Fruit fly (Drosophila melanogaster) whole organism, embryonic: Measurements from ENCODE around the gene CG31798.

Source experiments
- CG10209 ChIP-seq: fragments of 200-800 bp; sonication (Bioruptor generic); optimal IDR thresholded peaks from 3 replicates; lab custom pipeline; 2017; ENCODE audit warnings: missing biosample characterization, mild to moderate bottlenecking, missing genetic modification characterization, missing genetic modification reagents
- CG10267 ChIP-seq: fragments of 200-800 bp; sonication (Bioruptor generic); optimal IDR thresholded peaks from 2 replicates; lab custom pipeline; 2018; ENCODE audit warnings: missing biosample characterization, mild to moderate bottlenecking, missing genetic modification characterization, moderate library complexity
- CG10979 ChIP-seq: fragments of 200-800 bp; sonication (Bioruptor generic); optimal IDR thresholded peaks from 2 replicates; lab custom pipeline; 2018; ENCODE audit warnings: missing biosample characterization, mild to moderate bottlenecking, missing genetic modification characterization, moderate library complexity
- CG11093 ChIP-seq: fragments of 200-800 bp; sonication (Bioruptor generic); IDR thresholded peaks from 3 replicates; pipeline ENCODE4 v1.3.6; 2022; ENCODE audit warnings: missing biosample characterization, missing genetic modification characterization
- CG12236 ChIP-seq: fragments of 200-800 bp; sonication (Bioruptor generic); optimal IDR thresholded peaks from 2 replicates; lab custom pipeline; 2016; ENCODE audit warnings: missing biosample characterization, missing genetic modification characterization
- CG12391 ChIP-seq: fragments of 200-800 bp; sonication (Bioruptor generic); optimal IDR thresholded peaks from 3 replicates; lab custom pipeline; 2018; ENCODE audit warnings: missing biosample characterization, mild to moderate bottlenecking, missing genetic modification characterization, moderate library complexity
- CG12659 ChIP-seq: fragments of 200-800 bp; sonication (Bioruptor generic); optimal IDR thresholded peaks from 3 replicates; lab custom pipeline; 2017; ENCODE audit warnings: mild to moderate bottlenecking, missing biosample characterization, missing genetic modification reagents, missing genetic modification characterization
- CG13775 ChIP-seq: fragments of 200-800 bp; sonication (Bioruptor generic); optimal IDR thresholded peaks from 3 replicates; lab custom pipeline; 2017; ENCODE audit warnings: missing biosample characterization, mild to moderate bottlenecking, missing genetic modification characterization
- CG14667 ChIP-seq: fragments of 200-800 bp; sonication (Bioruptor generic); IDR thresholded peaks from 2 replicates; pipeline ENCODE4 v1.3.6; 2022; ENCODE audit warnings: missing biosample characterization, missing genetic modification characterization
- CG14860 ChIP-seq: fragments of 200-800 bp; sonication (Bioruptor generic); IDR thresholded peaks from 3 replicates; pipeline ENCODE4 v1.3.6; 2022; ENCODE audit warnings: missing biosample characterization, missing genetic modification characterization; ENCODE audit not compliant: partially characterized antibody
- CG15269 ChIP-seq: fragments of 200-800 bp; sonication (Bioruptor generic); optimal IDR thresholded peaks from 2 replicates; lab custom pipeline; 2018; ENCODE audit warnings: missing biosample characterization, mild to moderate bottlenecking, missing genetic modification characterization, moderate library complexity
- CG1603 ChIP-seq: fragments of 200-800 bp; sonication (Bioruptor generic); optimal IDR thresholded peaks from 2 replicates; lab custom pipeline; 2019; ENCODE audit warnings: missing biosample characterization, mild to moderate bottlenecking, missing genetic modification characterization, moderate library complexity
- CG16779 ChIP-seq: fragments of 200-800 bp; sonication (Bioruptor generic); IDR thresholded peaks from 2 replicates; pipeline ENCODE4 v1.3.6; 2022; ENCODE audit warnings: missing biosample characterization, missing genetic modification characterization
- CG16863 ChIP-seq: fragments of 200-800 bp; sonication (Bioruptor generic); optimal IDR thresholded peaks from 3 replicates; lab custom pipeline; 2016; ENCODE audit warnings: missing biosample characterization, missing genetic modification characterization
- CG17568 ChIP-seq: fragments of 200-800 bp; sonication (Bioruptor generic); optimal IDR thresholded peaks from 2 replicates; lab custom pipeline; 2018; ENCODE audit warnings: missing biosample characterization, mild to moderate bottlenecking, missing genetic modification characterization, moderate library complexity
- CG2116 ChIP-seq: fragments of 200-800 bp; sonication (Bioruptor generic); optimal IDR thresholded peaks from 3 replicates; lab custom pipeline; 2018; ENCODE audit warnings: missing biosample characterization, mild to moderate bottlenecking, missing genetic modification characterization
- CG31365 ChIP-seq: fragments of 200-800 bp; sonication (Bioruptor generic); optimal IDR thresholded peaks from 2 replicates; lab custom pipeline; 2018; ENCODE audit warnings: missing biosample characterization, mild to moderate bottlenecking, missing genetic modification characterization
- CG32767 ChIP-seq: fragments of 200-800 bp; sonication (Bioruptor generic); IDR thresholded peaks from 2 replicates; pipeline ENCODE4 v1.3.6; 2022; ENCODE audit warnings: missing biosample characterization, missing genetic modification characterization
- CG34224 ChIP-seq: fragments of 200-800 bp; sonication (Bioruptor generic); IDR thresholded peaks from 3 replicates; pipeline ENCODE4 v1.3.6; 2022; ENCODE audit warnings: missing biosample characterization, missing genetic modification characterization; ENCODE audit not compliant: partially characterized antibody
- CG6791 ChIP-seq: fragments of 200-800 bp; sonication (Bioruptor generic); IDR thresholded peaks from 3 replicates; pipeline ENCODE4 v1.3.6; 2022; ENCODE audit warnings: missing biosample characterization, missing genetic modification characterization; ENCODE audit not compliant: partially characterized antibody
- CG7556 ChIP-seq: fragments of 200-800 bp; sonication (Bioruptor generic); optimal IDR thresholded peaks from 2 replicates; lab custom pipeline; 2017; ENCODE audit warnings: missing biosample characterization, mild to moderate bottlenecking, missing genetic modification characterization
- CG9727 ChIP-seq: fragments of 200-800 bp; sonication (Bioruptor generic); optimal IDR thresholded peaks from 3 replicates; lab custom pipeline; 2017; ENCODE audit warnings: missing biosample characterization, mild to moderate bottlenecking, missing genetic modification characterization
- CG9797 ChIP-seq: fragments of 200-800 bp; sonication (Bioruptor generic); optimal IDR thresholded peaks from 3 replicates; lab custom pipeline; 2018; ENCODE audit warnings: missing biosample characterization, mild to moderate bottlenecking, missing genetic modification characterization
- CG9932 ChIP-seq: fragments of 200-800 bp; sonication (Bioruptor generic); IDR thresholded peaks from 2 replicates; pipeline ENCODE4 v1.3.6; 2022; ENCODE audit warnings: missing biosample characterization, missing genetic modification characterization
- CrebB ChIP-seq: fragments of 200-800 bp; sonication (Bioruptor generic); optimal IDR thresholded peaks from 3 replicates; lab custom pipeline; 2018; ENCODE audit warnings: missing biosample characterization, mild to moderate bottlenecking, missing genetic modification characterization
- Dbx ChIP-seq: fragments of 200-800 bp; sonication (Bioruptor generic); IDR thresholded peaks from 3 replicates; pipeline ENCODE4 v1.3.6; 2022; ENCODE audit warnings: missing biosample characterization, missing genetic modification characterization
- Deaf1 ChIP-seq: fragments of 200-800 bp; optimal IDR thresholded peaks from 3 replicates; lab custom pipeline; 2019; ENCODE audit warnings: missing biosample characterization, mild to moderate bottlenecking, missing genetic modification characterization, moderate library complexity
- Doc3 ChIP-seq: fragments of 200-800 bp; sonication (Bioruptor generic); IDR thresholded peaks from 3 replicates; pipeline ENCODE4 v1.3.6; 2022; ENCODE audit warnings: missing biosample characterization, missing genetic modification characterization; ENCODE audit not compliant: partially characterized antibody
- Gsc ChIP-seq: fragments of 200-800 bp; sonication (Bioruptor generic); IDR thresholded peaks from 2 replicates; pipeline ENCODE4 v1.3.6; 2022; ENCODE audit warnings: missing biosample characterization, missing genetic modification characterization
- Jarid2 ChIP-seq: fragments of 200-800 bp; sonication (Bioruptor generic); optimal IDR thresholded peaks from 3 replicates; lab custom pipeline; 2017; ENCODE audit warnings: mild to moderate bottlenecking, missing biosample characterization, missing genetic modification reagents, missing genetic modification characterization
- Lim3 ChIP-seq: fragments of 200-800 bp; sonication (Bioruptor generic); IDR thresholded peaks from 2 replicates; pipeline ENCODE4 v1.3.6; 2022; ENCODE audit warnings: missing biosample characterization, missing genetic modification characterization
- NC2α ChIP-seq: fragments of 200-800 bp; sonication (Bioruptor generic); optimal IDR thresholded peaks from 2 replicates; lab custom pipeline; 2016; ENCODE audit warnings: missing biosample characterization, missing genetic modification characterization
- Sox102F ChIP-seq: fragments of 200-800 bp; sonication (Bioruptor generic); optimal IDR thresholded peaks from 2 replicates; lab custom pipeline; 2018; ENCODE audit warnings: missing biosample characterization, mild to moderate bottlenecking, missing genetic modification characterization, moderate library complexity
- abd-A ChIP-seq: fragments of 200-800 bp; sonication (Bioruptor generic); optimal IDR thresholded peaks from 3 replicates; lab custom pipeline; 2019; ENCODE audit warnings: missing biosample characterization, mild to moderate bottlenecking, missing genetic modification characterization, moderate library complexity
- bigmax ChIP-seq: fragments of 200-800 bp; sonication (Bioruptor generic); optimal IDR thresholded peaks from 2 replicates; lab custom pipeline; 2018; ENCODE audit warnings: missing biosample characterization, mild to moderate bottlenecking, missing genetic modification characterization
- br ChIP-seq: fragments of >200 bp; optimal IDR thresholded peaks from 2 replicates; lab custom pipeline; 2017
- chm ChIP-seq: fragments of 200-800 bp; sonication (Bioruptor generic); IDR thresholded peaks from 2 replicates; pipeline ENCODE4 v1.3.6; 2022; ENCODE audit warnings: missing biosample characterization, missing genetic modification characterization
- da ChIP-seq: fragments of 200-800 bp; sonication (Bioruptor generic); optimal IDR thresholded peaks from 2 replicates; lab custom pipeline; 2016; ENCODE audit warnings: missing biosample characterization, missing genetic modification characterization
- dan ChIP-seq: fragments of 200-800 bp; sonication (Bioruptor generic); IDR thresholded peaks from 2 replicates; pipeline ENCODE4 v1.3.6; 2022; ENCODE audit warnings: missing biosample characterization, missing genetic modification characterization
- dmrt99B ChIP-seq: fragments of 200-800 bp; sonication (Bioruptor generic); optimal IDR thresholded peaks from 2 replicates; lab custom pipeline; 2018; ENCODE audit warnings: missing biosample characterization, mild to moderate bottlenecking, missing genetic modification characterization, moderate library complexity
- en ChIP-seq: fragments of 200-800 bp; sonication (Bioruptor generic); optimal IDR thresholded peaks from 2 replicates; lab custom pipeline; 2016; ENCODE audit warnings: missing biosample characterization, missing genetic modification characterization
- jigr1 ChIP-seq: fragments of 200-800 bp; sonication (Bioruptor generic); IDR thresholded peaks from 3 replicates; pipeline ENCODE4 v1.3.6; 2022; ENCODE audit warnings: missing biosample characterization, missing genetic modification characterization
- sim ChIP-seq: fragments of 200-800 bp; sonication (Bioruptor generic); IDR thresholded peaks from 2 replicates; pipeline ENCODE4 v1.3.6; 2022; ENCODE audit warnings: missing biosample characterization, missing genetic modification characterization
- ssp ChIP-seq: fragments of 200-800 bp; sonication (Bioruptor generic); IDR thresholded peaks from 2 replicates; pipeline ENCODE4 v1.3.6; 2022; ENCODE audit warnings: missing biosample characterization, missing genetic modification characterization
- stc ChIP-seq: fragments of 200-800 bp; sonication (Bioruptor generic); IDR thresholded peaks from 2 replicates; pipeline ENCODE4 v1.3.6; 2022; ENCODE audit warnings: missing biosample characterization, missing genetic modification characterization
- tap ChIP-seq: fragments of 200-800 bp; optimal IDR thresholded peaks from 3 replicates; lab custom pipeline; 2019; ENCODE audit warnings: missing biosample characterization, mild to moderate bottlenecking, missing genetic modification characterization, moderate library complexity
- tio ChIP-seq: fragments of 200-800 bp; sonication (Bioruptor generic); optimal IDR thresholded peaks from 2 replicates; lab custom pipeline; 2017; ENCODE audit warnings: missing biosample characterization, missing genetic modification characterization, inconsistent platforms
- twi ChIP-seq: fragments of 200-800 bp; optimal IDR thresholded peaks from 2 replicates; lab custom pipeline; 2019; ENCODE audit warnings: missing biosample characterization, mild to moderate bottlenecking, missing genetic modification characterization, moderate library complexity
- vvl ChIP-seq: fragments of 200-800 bp; sonication (Bioruptor generic); IDR thresholded peaks from 2 replicates; pipeline ENCODE4 v1.3.6; 2022; ENCODE audit warnings: missing biosample characterization, missing genetic modification characterization
- yki ChIP-seq: fragments of >200 bp; optimal IDR thresholded peaks from 3 replicates; lab custom pipeline; 2018

Gene CG31798

dm6 chr2L:19423467-19424122 lies 29.6 kb downstream of the CG31798 start, which contains the start of the genes Alp12 and CG13085 (continued):
- TF ChIP-seq CG12391 (tag; lab: Kevin White, UChicago) (peak; percentile 99), ssp (GFP tag; lab: Robert Waterston, UW) (peak; percentile 91), tio (GFP tag; lab: Kevin White, UChicago) (peak; percentile 98), CG10979 (tag; lab: Kevin White, UChicago) (peak; percentile 98), stc (GFP tag; lab: Robert Waterston, UW) (peak; percentile 96), dan (GFP tag; lab: Robert Waterston, UW) (no peak), twi (tag; lab: Kevin White, UChicago) (peak; percentile 95), CG11093 (GFP tag; lab: Robert Waterston, UW) (peak; percentile 95), Doc3 (GFP tag; lab: Robert Waterston, UW) (no peak), Dbx (peak; percentile 96), CG31365 (tag; lab: Kevin White, UChicago) (peak; percentile 84), Sox102F (peak; percentile 97), CG14860 (no peak), Jarid2 (GFP tag; lab: Kevin White, UChicago) (peak; percentile 86), CG7556 (peak; percentile 100), br (lab: Kevin White, UChicago) (no peak), CrebB (tag; lab: Kevin White, UChicago) (peak; percentile 96), CG10267 (peak; percentile 95), tap (peak; percentile 98), CG10209 (GFP tag; lab: Kevin White, UChicago) (peak; percentile 99), yki (peak; percentile 80), chm (peak; percentile 85; the same call in 1 of the 2 replicates), NC2α (GFP tag; lab: Kevin White, UChicago) (peak; percentile 84), Lim3 (GFP tag; lab: Robert Waterston, UW) (peak; percentile 91), CG9727 (GFP tag; lab: Kevin White, UChicago) (peak; percentile 98), Deaf1 (tag; lab: Kevin White, UChicago) (peak; percentile 89), CG1603 (tag; lab: Kevin White, UChicago) (peak; percentile 83), CG16863 (GFP tag; lab: Kevin White, UChicago) (peak; percentile 95), sim (GFP tag; lab: Robert Waterston, UW) (peak; percentile 75), CG12236 (GFP tag; lab: Kevin White, UChicago) (peak; percentile 89), Gsc (GFP tag; lab: Robert Waterston, UW) (no peak), CG9932 (GFP tag; lab: Robert Waterston, UW) (peak; percentile 94), CG17568 (GFP tag; lab: Kevin White, UChicago) (peak; percentile 97), CG12659 (peak; percentile 100), CG6791 (GFP tag; lab: Robert Waterston, UW) (peak; percentile 54; the same call in 2 of the 3 replicates), CG14667 (peak; percentile 93), CG16779 (peak; percentile 51; the same call in 1 of the 2 replicates), jigr1 (GFP tag; lab: Robert Waterston, UW) (peak; percentile 96), CG15269 (peak; percentile 99), bigmax (GFP tag; lab: Kevin White, UChicago) (no peak), CG32767 (peak; percentile 97), da (GFP tag; lab: Kevin White, UChicago) (peak; percentile 80), CG13775 (peak; percentile 98), abd-A (tag; lab: Kevin White, UChicago) (peak; percentile 94), vvl (GFP tag; lab: Robert Waterston, UW) (peak; percentile 97), en (GFP tag; lab: Kevin White, UChicago) (peak; percentile 87), CG34224 (GFP tag; lab: Robert Waterston, UW) (peak; percentile 39), CG2116 (GFP tag; lab: Kevin White, UChicago) (peak; percentile 88), dmrt99B (peak; percentile 99), CG9797 (peak; percentile 47)
